Worm (Caenorhabditis elegans): ENCODE results near the gene K02G10.15.
A peak's percentile ranks its signal among the peaks of the same experiment; 100 is the strongest.

Gene K02G10.15

DNA sequence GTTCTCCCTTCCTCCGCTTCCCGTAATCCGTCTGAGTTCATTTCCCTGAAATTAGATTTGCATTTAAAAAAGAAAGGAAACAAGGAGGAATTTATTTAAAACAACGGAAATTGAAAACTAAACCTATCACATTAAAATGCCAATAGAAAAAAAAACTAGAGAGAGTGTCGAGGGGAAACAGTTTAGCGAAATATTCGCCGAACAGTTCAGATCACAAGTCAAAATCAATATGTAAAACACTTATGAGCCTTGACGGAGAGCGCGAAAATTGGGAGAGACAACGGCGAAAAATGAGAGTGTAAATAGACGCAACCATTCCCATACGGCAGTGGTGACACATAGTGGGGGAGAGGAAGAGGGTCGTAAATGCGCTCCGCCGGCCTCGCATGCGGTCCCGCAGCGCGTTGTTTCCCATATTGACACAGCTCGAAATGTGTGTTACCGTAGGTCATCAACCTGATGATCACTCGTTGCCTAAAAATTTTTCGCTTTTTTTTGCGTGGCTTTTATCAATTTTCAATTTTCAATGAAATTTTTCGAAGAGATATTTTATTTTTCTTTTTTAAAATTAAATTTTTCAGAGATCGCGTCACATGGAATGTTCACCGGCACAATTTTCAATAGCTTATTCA lies 29.3 kb upstream of the K02G10.15 start, which contains the start of the genes dnj-14 and glit-1:
Gene dnj-14 (minus strand): TSS at position 51 of the 632 bp plus-strand sequence.
Gene glit-1 (plus strand): TSS at position 582 of the 632 bp plus-strand sequence.
- TF ChIP-seq ama-1 (optimal IDR thresholded peaks at IDR 0.05) (no peak), unc-42 (tag; optimal IDR thresholded peaks at IDR 0.05) (peak; percentile 86), ceh-6 (GFP tag; optimal IDR thresholded peaks at IDR 0.05) (no peak), ets-4 (tag; optimal IDR thresholded peaks at IDR 0.05) (peak; percentile 55), T23F11.4 (GFP tag; optimal IDR thresholded peaks at IDR 0.05) (peak; percentile 58), lin-11 (tag; optimal IDR thresholded peaks at IDR 0.05) (no peak), F13H6.1 (tag; optimal IDR thresholded peaks at IDR 0.05) (peak; percentile 64), ceh-31 (tag; optimal IDR thresholded peaks at IDR 0.05) (peak; percentile 88), K09A11.1 (tag; optimal IDR thresholded peaks at IDR 0.05; ENCODE audit: insufficient read depth) (peak; percentile 16), sdc-2 (tag; optimal IDR thresholded peaks at IDR 0.05) (peak; percentile 78), unc-3 (GFP tag; conservative IDR thresholded peaks at IDR 0.05) (no peak), unc-3 (tag; optimal IDR thresholded peaks at IDR 0.05) (peak; percentile 45), unc-86 (tag; optimal IDR thresholded peaks at IDR 0.05) (no peak), ceh-24 (tag; optimal IDR thresholded peaks at IDR 0.05) (no peak), hlh-8 (tag; optimal IDR thresholded peaks at IDR 0.05) (peak; percentile 66), che-1 (tag; optimal IDR thresholded peaks at IDR 0.05) (no peak), ceh-19 (GFP tag; optimal IDR thresholded peaks at IDR 0.05) (peak; percentile 54), madf-2 (tag; optimal IDR thresholded peaks at IDR 0.05) (peak; percentile 45), npax-4 (tag; optimal IDR thresholded peaks at IDR 0.05) (no peak), ztf-16 (tag; optimal IDR thresholded peaks at IDR 0.05) (no peak), syd-9 (tag; optimal IDR thresholded peaks at IDR 0.05) (peak; percentile 60), ttx-3 (tag; optimal IDR thresholded peaks at IDR 0.05) (no peak), unc-55 (GFP tag; optimal IDR thresholded peaks at IDR 0.05) (peak; percentile 85), odd-2 (tag; optimal IDR thresholded peaks at IDR 0.05) (no peak), pha-4 (tag; optimal IDR thresholded peaks at IDR 0.05) (no peak), C38D4.7 (GFP tag; optimal IDR thresholded peaks at IDR 0.05) (no peak), nhr-11 (tag; optimal IDR thresholded peaks at IDR 0.05) (no peak), pag-3 (tag; optimal IDR thresholded peaks at IDR 0.05; ENCODE audit: borderline replicate concordance) (no peak), pax-1 (tag; optimal IDR thresholded peaks at IDR 0.05) (no peak), nfya-1 (tag; optimal IDR thresholded peaks at IDR 0.05) (peak; percentile 91), ceh-9 (tag; optimal IDR thresholded peaks at IDR 0.05) (no peak), Y22D7AL.16 (tag; optimal IDR thresholded peaks at IDR 0.05) (no peak), ceh-45 (GFP tag; IDR thresholded peaks at IDR 0.05) (0 out of 2 replicates have a peak, but pooled peaks have one; percentile 9), hlh-30 (tag; optimal IDR thresholded peaks at IDR 0.05; ENCODE audit: insufficient read depth) (peak; percentile 83), ceh-22 (tag; optimal IDR thresholded peaks at IDR 0.05) (peak; percentile 21), tbx-7 (tag; optimal IDR thresholded peaks at IDR 0.05) (no peak), ceh-30 (tag; optimal IDR thresholded peaks at IDR 0.05) (no peak), nhr-232 (tag; optimal IDR thresholded peaks at IDR 0.05) (no peak), eyg-1 (tag; optimal IDR thresholded peaks at IDR 0.05) (peak; percentile 35), fkh-10 (GFP tag; optimal IDR thresholded peaks at IDR 0.05) (no peak), K02D7.2 (tag; optimal IDR thresholded peaks at IDR 0.05) (no peak), C08G9.2 (tag; optimal IDR thresholded peaks at IDR 0.05) (peak; percentile 26), gmeb-2 (tag; optimal IDR thresholded peaks at IDR 0.05) (peak; percentile 27), sox-4 (tag; optimal IDR thresholded peaks at IDR 0.05) (no peak), dve-1 (tag; optimal IDR thresholded peaks at IDR 0.05) (peak; percentile 38), ceh-48 (tag; optimal IDR thresholded peaks at IDR 0.05) (peak; percentile 44), fkh-6 (tag; optimal IDR thresholded peaks at IDR 0.05) (peak; percentile 23), ceh-2 (tag; optimal IDR thresholded peaks at IDR 0.05) (peak; percentile 65), hlh-6 (tag; optimal IDR thresholded peaks at IDR 0.05) (no peak), tbx-2 (tag; optimal IDR thresholded peaks at IDR 0.05) (peak; percentile 91), pqm-1 (tag; optimal IDR thresholded peaks at IDR 0.05) (peak; percentile 68), pha-2 (tag; optimal IDR thresholded peaks at IDR 0.05) (no peak), rnt-1 (tag; optimal IDR thresholded peaks at IDR 0.05) (peak; percentile 73)
